Worm (Caenorhabditis elegans) whole organism, young adult: Measurements from ENCODE around the gene T04B2.3.

Experiments
- F39B2.1 ChIP-seq: fragments of 200-800 bp; sonication (Bioruptor generic); IDR thresholded peaks from 2 replicates; pipeline ENCODE4 v1.3.6; 2022; ENCODE audit warnings: missing genetic modification reagents, missing genetic modification characterization, missing compliant biosample characterization
- T26A5.8 ChIP-seq: sonication (generic microtip); optimal IDR thresholded peaks from 2 replicates; lab custom pipeline; 2016; ENCODE audit warnings: missing genetic modification characterization, missing compliant biosample characterization
- ekl-4 ChIP-seq: fragments of 200-800 bp; sonication (Bioruptor generic); IDR thresholded peaks from 2 replicates; pipeline ENCODE4 v1.3.6; 2022; ENCODE audit warnings: missing genetic modification reagents, missing genetic modification characterization, missing compliant biosample characterization
- let-607 ChIP-seq, 2 experiments: fragments of 200-800 bp in 1 of 2; sonication (Bioruptor generic) in 1 of 2; sonication (generic microtip) in 1 of 2; optimal IDR thresholded peaks; 2 replicates each; lab custom pipeline; 2016 to 2018; ENCODE audit warnings: mild to moderate bottlenecking in 2 of 2, missing compliant biosample characterization in 2 of 2, missing genetic modification characterization in 2 of 2, moderate library complexity in 2 of 2, missing genotype in 1 of 2

DNA sequence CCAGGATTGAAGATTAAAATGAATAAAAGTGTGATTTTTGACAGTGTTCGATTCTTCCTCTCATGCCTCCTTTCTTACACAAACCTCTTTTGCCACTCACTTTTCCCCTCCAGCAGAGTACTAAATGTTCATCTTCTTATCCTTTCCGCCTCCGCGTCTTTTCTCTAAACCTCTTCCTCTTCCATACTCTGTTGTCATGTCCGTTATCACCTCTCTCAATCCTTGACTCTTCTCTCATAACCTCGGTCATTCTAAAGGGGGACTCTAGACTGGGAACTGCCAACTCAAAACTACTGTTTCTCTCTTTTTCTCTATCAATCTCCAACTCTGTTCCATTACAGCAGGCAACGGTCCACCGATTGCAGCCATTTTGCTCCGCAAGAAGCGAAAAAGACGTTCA, 1.1 kb downstream of the T04B2.3 start:
- TF ChIP-seq T26A5.8 (tag; lab: Kevin White, UChicago): no peak
- no peak for TF ChIP-seq F39B2.1 (GFP tag; lab: Robert Waterston, UW)
- no peak for TF ChIP-seq ekl-4 (GFP tag; lab: Robert Waterston, UW)
- no peak for TF ChIP-seq let-607 (tag; optimal IDR thresholded peaks at IDR 0.05; lab: Kevin White, UChicago)
